Worm (Caenorhabditis elegans): ENCODE results near the gene K09C6.9.
"Not testable (repeated sequence)": the region's sequence is repeated elsewhere in the genome, so short reads cannot be mapped to it uniquely, and the experiment has no call there.

K09C6.9 gene

DNA sequence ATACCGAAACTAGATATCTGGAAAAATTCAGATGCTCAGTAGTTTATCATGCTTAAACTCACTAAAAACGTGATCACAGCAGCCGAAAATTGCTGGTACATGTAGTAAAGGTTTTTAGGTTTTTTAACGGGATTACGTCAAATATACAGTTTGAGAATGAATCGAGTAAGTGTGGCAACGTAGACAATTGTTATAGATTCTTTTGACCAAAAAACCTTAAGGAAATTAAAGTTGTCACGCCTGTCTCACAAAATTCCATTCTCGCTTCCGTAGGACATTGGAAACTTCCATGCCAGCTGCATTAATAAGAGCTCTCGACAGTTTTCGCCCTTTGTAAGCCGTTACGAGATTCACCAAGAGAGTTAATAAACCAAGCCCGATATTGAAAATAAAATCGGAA, 31.9 kb downstream of the K09C6.9 start, which contains the start of gene srx-31:
Gene srx-31, minus strand, starts transcription at position 101 of the 400 bp plus-strand sequence.
- TF ChIP-seq sdz-12 (GFP tag; optimal IDR thresholded peaks at IDR 0.05); spr-3 (GFP tag; optimal IDR thresholded peaks at IDR 0.05); ctbp-1 (GFP tag; IDR thresholded peaks at IDR 0.05): not testable (repeated sequence)

DNA sequence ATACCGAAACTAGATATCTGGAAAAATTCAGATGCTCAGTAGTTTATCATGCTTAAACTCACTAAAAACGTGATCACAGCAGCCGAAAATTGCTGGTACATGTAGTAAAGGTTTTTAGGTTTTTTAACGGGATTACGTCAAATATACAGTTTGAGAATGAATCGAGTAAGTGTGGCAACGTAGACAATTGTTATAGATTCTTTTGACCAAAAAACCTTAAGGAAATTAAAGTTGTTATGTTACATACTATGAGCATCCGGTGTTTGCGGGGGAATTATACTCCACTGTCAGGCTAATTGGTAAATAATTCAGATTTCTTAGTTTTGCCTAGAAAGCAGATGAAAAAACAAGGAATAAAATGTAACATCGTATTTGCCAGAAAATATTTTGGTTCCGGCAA, 34.2 kb downstream of the K09C6.9 start, which contains the start of gene srx-32:
Gene srx-32, minus strand, starts transcription at position 101 of the 400 bp plus-strand sequence.
- peak in 1 of 2 experiments; percentile 30 for TF ChIP-seq unc-62 (GFP tag; optimal IDR thresholded peaks at IDR 0.05 in 1 of 2)
- not testable (repeated sequence) for TF ChIP-seq unc-62 (tag; optimal IDR thresholded peaks at IDR 0.05)

DNA sequence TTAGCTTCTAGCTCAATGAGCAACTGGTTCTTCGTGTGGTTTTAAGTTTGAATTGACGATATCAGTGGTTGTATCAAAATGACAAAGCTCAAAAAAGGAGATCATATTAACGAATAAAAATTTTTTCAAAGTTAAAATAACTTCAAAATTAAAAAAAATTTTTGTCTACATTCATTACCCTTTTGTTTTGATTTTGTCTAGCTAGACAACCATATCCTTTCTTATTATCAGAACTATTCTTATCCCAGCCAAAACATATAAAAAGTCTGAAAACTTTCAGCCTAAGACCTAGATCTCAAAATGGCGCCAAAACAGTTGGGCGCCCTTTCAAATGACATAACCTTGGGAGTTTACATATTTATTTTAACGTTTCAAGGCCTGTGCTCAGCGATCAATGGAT, 37.7 kb downstream of the K09C6.9 start, which contains the start of gene R13D11.1:
Gene R13D11.1, plus strand, starts transcription at position 301 of the 400 bp plus-strand sequence.
- TF ChIP-seq tra-1 (GFP tag; IDR thresholded peaks at IDR 0.05) (no peak), pqm-1 (tag; optimal IDR thresholded peaks at IDR 0.05) (no peak), T26A8.4 (GFP tag; IDR thresholded peaks at IDR 0.05) (no peak), zip-11 (GFP tag; IDR thresholded peaks at IDR 0.05) (no peak), R02D3.7 (tag; optimal IDR thresholded peaks at IDR 0.05) (no peak), egl-43 (GFP tag; IDR thresholded peaks at IDR 0.05) (no peak), egl-27 (tag; optimal IDR thresholded peaks at IDR 0.05) (no peak), spr-3 (GFP tag; optimal IDR thresholded peaks at IDR 0.05) (no peak), lin-38 (GFP tag; IDR thresholded peaks at IDR 0.05) (no peak), zip-2 (tag; optimal IDR thresholded peaks at IDR 0.05) (no peak), ztf-7 (tag; optimal IDR thresholded peaks at IDR 0.05) (no peak), nhr-111 (GFP tag; optimal IDR thresholded peaks at IDR 0.05) (no peak), unc-130 (GFP tag; optimal IDR thresholded peaks at IDR 0.05) (no peak), nhr-48 (tag; optimal IDR thresholded peaks at IDR 0.05) (no peak), F10B5.3 (tag; optimal IDR thresholded peaks at IDR 0.05) (no peak), duxl-1 (tag; optimal IDR thresholded peaks at IDR 0.05; ENCODE audit: poor library complexity) (no peak), F37D6.2 (tag; optimal IDR thresholded peaks at IDR 0.05) (no peak), dmd-9 (GFP tag; IDR thresholded peaks at IDR 0.05) (no peak), hmg-1.1 (GFP tag; IDR thresholded peaks at IDR 0.05) (no peak), ZK337.2 (GFP tag; IDR thresholded peaks at IDR 0.05) (no peak)

DNA sequence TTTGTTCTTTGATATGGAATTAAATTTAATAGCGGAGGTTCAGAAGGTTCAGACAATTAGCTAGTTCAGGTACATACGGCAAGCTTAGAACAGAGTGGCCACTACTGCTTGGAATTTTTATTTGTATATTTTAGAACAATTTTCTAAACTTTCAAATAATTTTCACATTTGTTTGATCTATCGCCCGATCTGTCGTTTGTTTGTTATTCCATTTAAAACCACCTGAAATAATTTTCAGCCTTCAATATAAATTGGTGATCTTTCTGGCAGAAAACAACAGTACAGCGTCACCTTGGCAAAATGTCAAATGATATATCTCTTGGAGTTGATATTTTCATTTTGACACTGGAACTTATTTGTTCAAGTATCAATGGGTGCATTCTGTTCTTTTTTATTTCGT, 40.1 kb downstream of the K09C6.9 start, which contains the start of gene R13D11.3:
Gene R13D11.3, plus strand, starts transcription at position 301 of the 400 bp plus-strand sequence.
- no peak for TF ChIP-seq ceh-32 (tag; optimal IDR thresholded peaks at IDR 0.05; ENCODE audit: poor library complexity)
- no peak for TF ChIP-seq lir-3 (tag; optimal IDR thresholded peaks at IDR 0.05)
- TF ChIP-seq zip-2 (tag; optimal IDR thresholded peaks at IDR 0.05), result no peak
- no peak for TF ChIP-seq T20F7.1 (GFP tag; optimal IDR thresholded peaks at IDR 0.05)
- TF ChIP-seq F37D6.2 (tag; optimal IDR thresholded peaks at IDR 0.05), result no peak
- no peak for TF ChIP-seq mdl-1 (tag; optimal IDR thresholded peaks at IDR 0.05)
- TF ChIP-seq Y75B8A.6 (GFP tag; IDR thresholded peaks at IDR 0.05), result no peak
- no peak for TF ChIP-seq aha-1 (tag)
- TF ChIP-seq ctbp-1 (GFP tag; IDR thresholded peaks at IDR 0.05), result no peak
- no peak for TF ChIP-seq dpl-1 (GFP tag; optimal IDR thresholded peaks at IDR 0.05)
- TF ChIP-seq zfp-2 (tag; optimal IDR thresholded peaks at IDR 0.05), result no peak
- no peak for TF ChIP-seq mxl-3 (GFP tag; optimal IDR thresholded peaks at IDR 0.05)
- TF ChIP-seq F44E2.7 (GFP tag; IDR thresholded peaks at IDR 0.05), result no peak
- TF ChIP-seq pqm-1 (tag; optimal IDR thresholded peaks at IDR 0.05), result no peak
- no peak for TF ChIP-seq attf-4 (tag; optimal IDR thresholded peaks at IDR 0.05)
- no peak for TF ChIP-seq ceh-28 (tag; optimal IDR thresholded peaks at IDR 0.05)
- TF ChIP-seq hlh-30 (tag; optimal IDR thresholded peaks at IDR 0.05; ENCODE audit: insufficient read depth), result no peak
- no peak for TF ChIP-seq saeg-2 (GFP tag; IDR thresholded peaks at IDR 0.05)
- TF ChIP-seq nhr-111 (GFP tag; optimal IDR thresholded peaks at IDR 0.05), result no peak

All from whole organism, L4 larva.